Worm (Caenorhabditis elegans): Measurements from ENCODE around the gene ador-1.

DNA sequence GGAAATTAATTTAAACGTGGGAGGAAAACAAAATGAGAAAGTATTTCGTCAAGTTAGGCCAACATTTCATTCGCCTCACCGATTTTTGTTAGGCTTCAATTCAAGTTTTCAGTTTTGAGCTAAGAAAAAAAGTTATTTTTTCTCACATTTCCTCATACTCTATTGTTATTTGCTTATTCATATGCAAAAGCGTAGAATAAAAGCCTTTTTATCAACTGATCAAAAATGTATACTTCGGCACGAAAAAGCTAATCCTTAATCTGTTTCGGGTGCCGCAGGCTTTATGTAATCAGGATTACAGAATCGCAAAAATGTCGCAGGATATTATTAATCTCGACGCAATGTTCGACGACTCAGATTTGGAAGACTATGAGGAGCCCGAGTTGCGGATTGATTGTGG is 12.8 kb downstream of the ador-1 start, which contains the start of gene T21B4.15:
- no peak for TF ChIP-seq med-1 (GFP tag; optimal IDR thresholded peaks at IDR 0.05; ENCODE audit: insufficient read depth)
- TF ChIP-seq ref-1 (GFP tag; conservative IDR thresholded peaks at IDR 0.05): no peak
- TF ChIP-seq cog-1 (tag; optimal IDR thresholded peaks at IDR 0.05): no peak
- TF ChIP-seq tab-1 (GFP tag; IDR thresholded peaks at IDR 0.05): no peak
- TF ChIP-seq T22C8.4 (GFP tag; IDR thresholded peaks at IDR 0.05): no peak
